Worm (Caenorhabditis elegans) whole organism, young adult: ENCODE measurements around the gene srlf-24.

Experiments
- hsf-1 ChIP-seq: fragments of 200-800 bp; sonication (Bioruptor generic); IDR thresholded peaks from 2 replicates; pipeline ENCODE4 v1.3.6; 2022; ENCODE audit warnings: missing genetic modification reagents, missing genetic modification characterization, missing compliant biosample characterization
- mes-4 ChIP-seq: sonication (generic microtip); optimal IDR thresholded peaks from 2 replicates; lab custom pipeline; 2016; ENCODE audit warnings: missing genotype, missing genetic modification characterization, missing compliant biosample characterization
- ztf-26 ChIP-seq: sonication (generic microtip); optimal IDR thresholded peaks from 2 replicates; lab custom pipeline; 2017; ENCODE audit warnings: missing genetic modification characterization, missing compliant biosample characterization

DNA sequence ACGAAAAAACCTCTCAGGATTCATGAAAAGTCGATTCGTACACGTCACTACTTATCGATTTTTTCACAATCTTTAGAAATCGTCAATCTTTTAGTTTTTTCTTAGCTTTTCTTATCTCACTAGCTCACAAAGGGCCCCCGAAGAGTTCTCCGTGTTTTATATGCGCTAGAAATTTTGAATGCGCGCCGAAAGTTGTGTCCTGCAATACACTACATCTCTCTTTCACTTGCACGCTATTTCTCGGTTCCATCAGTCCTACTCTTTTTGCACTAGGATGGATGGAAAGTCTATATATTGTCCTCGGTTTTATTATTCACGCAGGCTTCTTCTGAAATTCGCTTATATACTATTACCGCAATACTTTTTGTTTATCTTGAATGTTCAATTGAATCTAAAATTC is 20.0 kb upstream of the srlf-24 start:
- TF ChIP-seq ztf-26 (no peak), mes-4 (tag; lab: Kevin White, UChicago) (no peak), hsf-1 (GFP tag; lab: Robert Waterston, UW) (no peak)
